Fruit fly (Drosophila melanogaster) whole organism, embryonic: ENCODE measurements around the gene CG10222.

Source experiments
- CG10366 ChIP-seq: fragments of 200-800 bp; sonication (Bioruptor generic); IDR thresholded peaks from 2 replicates; pipeline ENCODE4 v1.3.6; 2022; ENCODE audit warnings: missing biosample characterization, missing genetic modification characterization
- CG12236 ChIP-seq: fragments of 200-800 bp; sonication (Bioruptor generic); optimal IDR thresholded peaks from 2 replicates; lab custom pipeline; 2016; ENCODE audit warnings: missing biosample characterization, missing genetic modification characterization
- CG43689 ChIP-seq: fragments of 200-800 bp; sonication (Bioruptor generic); IDR thresholded peaks from 2 replicates; pipeline ENCODE4 v1.3.6; 2022; ENCODE audit warnings: missing biosample characterization, missing genetic modification characterization
- Ets65A ChIP-seq: fragments of 200-800 bp; sonication (Bioruptor generic); peaks from one replicate; lab custom pipeline; 2016; ENCODE audit warnings: missing biosample characterization, missing genetic modification characterization
- Ets97D ChIP-seq: fragments of 200-800 bp; sonication (Bioruptor generic); optimal IDR thresholded peaks from 3 replicates; lab custom pipeline; 2016; ENCODE audit warnings: missing biosample characterization, missing genetic modification characterization
- GATAe ChIP-seq: fragments of 200-800 bp; sonication (Bioruptor generic); conservative IDR thresholded peaks from 2 replicates; pipeline ENCODE4 v1.3.6; 2022; ENCODE audit warnings: missing biosample characterization, missing genetic modification characterization
- cad ChIP-seq: fragments of >200 bp; optimal IDR thresholded peaks from 2 replicates; lab custom pipeline; 2017; ENCODE audit warnings: missing biosample characterization, missing genetic modification characterization
- scrt ChIP-seq: fragments of 200-800 bp; sonication (Bioruptor generic); optimal IDR thresholded peaks from 2 replicates; lab custom pipeline; 2018; ENCODE audit warnings: missing biosample characterization, mild to moderate bottlenecking, missing genetic modification characterization, moderate library complexity
- zen ChIP-seq: fragments of 200-800 bp; sonication (Bioruptor generic); optimal IDR thresholded peaks from 3 replicates; lab custom pipeline; 2018; ENCODE audit warnings: missing biosample characterization, mild to moderate bottlenecking, missing genetic modification characterization, moderate library complexity

The CG10222 gene

DNA sequence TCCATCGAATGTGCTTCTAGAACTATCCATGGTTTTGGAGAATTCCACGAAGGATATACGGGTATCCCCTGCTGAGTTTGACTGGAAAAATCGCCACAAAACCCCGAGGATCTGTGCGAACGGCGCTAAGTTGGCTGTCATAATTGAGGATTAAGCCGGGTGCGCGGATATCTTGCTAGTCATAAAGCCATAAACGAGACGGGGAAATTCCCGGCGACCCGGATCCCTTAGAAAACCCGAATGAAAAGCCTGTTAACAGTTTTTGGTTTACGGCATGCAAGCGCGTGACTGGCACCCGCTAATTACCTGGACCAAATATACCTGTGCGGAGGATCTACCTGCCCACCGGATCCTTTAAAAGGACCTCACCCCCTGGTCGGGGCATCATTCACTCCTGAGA lies 34.1 kb downstream of the CG10222 start, which contains the start of gene SNCF (continued):
- TF ChIP-seq zen: peak; percentile 98
- no peak for TF ChIP-seq GATAe (GFP tag; lab: Robert Waterston, UW)
- TF ChIP-seq CG10366 (GFP tag; lab: Robert Waterston, UW): no peak
- TF ChIP-seq cad: peak; percentile 99
- TF ChIP-seq CG12236 (GFP tag; lab: Kevin White, UChicago): no peak
- TF ChIP-seq Ets97D (GFP tag; lab: Kevin White, UChicago): no peak
- no peak for TF ChIP-seq CG43689 (GFP tag; lab: Robert Waterston, UW)

DNA sequence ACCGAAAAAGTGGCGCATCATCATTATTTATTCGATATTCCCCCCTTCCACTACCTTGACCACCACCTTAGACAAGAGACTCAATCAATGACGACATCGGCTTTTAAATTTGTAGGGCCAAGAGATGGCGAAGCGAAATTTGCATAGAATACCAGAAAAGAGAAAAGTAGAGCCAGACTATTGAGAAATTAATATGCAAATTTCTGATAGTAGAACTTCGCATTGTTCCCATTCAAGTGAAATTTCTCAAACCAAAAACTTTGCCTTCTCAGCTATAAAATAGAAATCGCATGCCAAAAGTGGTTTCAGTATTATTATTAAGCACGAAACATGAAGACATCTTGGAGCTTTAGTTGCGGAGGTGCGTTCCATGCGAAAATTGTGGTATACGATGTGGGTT lies 34.6 kb downstream of the CG10222 start, which contains the start of gene CG14111:
Gene CG14111, plus strand, starts transcription at position 301 of the 400 bp plus-strand sequence.
- TF ChIP-seq scrt (no peak), Ets65A (peak; percentile 0)
- TF ChIP-seq, all 482 proteins: peak for 1
